Worm (Caenorhabditis elegans) whole organism, young adult: Measurements from ENCODE around the gene dnpp-1.

Experiments used
- F39B2.1 ChIP-seq: fragments of 200-800 bp; sonication (Bioruptor generic); IDR thresholded peaks from 2 replicates; pipeline ENCODE4 v1.3.6; 2022; ENCODE audit warnings: missing genetic modification reagents, missing genetic modification characterization, missing compliant biosample characterization
- T26A5.8 ChIP-seq: sonication (generic microtip); optimal IDR thresholded peaks from 2 replicates; lab custom pipeline; 2016; ENCODE audit warnings: missing genetic modification characterization, missing compliant biosample characterization
- bed-2 ChIP-seq: fragments of 200-800 bp; sonication (Bioruptor generic); IDR thresholded peaks from 2 replicates; pipeline ENCODE4 v1.3.6; 2022; ENCODE audit warnings: missing genetic modification reagents, missing genetic modification characterization, missing compliant biosample characterization
- ccch-3 ChIP-seq: fragments of 200-800 bp; sonication (Bioruptor generic); optimal IDR thresholded peaks from 2 replicates; lab custom pipeline; 2018; ENCODE audit warnings: mild to moderate bottlenecking, missing genetic modification characterization, missing compliant biosample characterization
- ceh-40 ChIP-seq: fragments of 200-800 bp; sonication (Bioruptor generic); IDR thresholded peaks from 2 replicates; pipeline ENCODE4 v1.3.6; 2022; ENCODE audit warnings: missing genetic modification characterization, missing compliant biosample characterization
- die-1 ChIP-seq: sonication (generic microtip); optimal IDR thresholded peaks from 2 replicates; lab custom pipeline; 2016; ENCODE audit warnings: missing genotype, mild to moderate bottlenecking, missing genetic modification characterization, missing compliant biosample characterization
- dox-1 ChIP-seq: fragments of 200-800 bp; sonication (Bioruptor generic); IDR thresholded peaks from 2 replicates; pipeline ENCODE4 v1.3.6; 2022; ENCODE audit warnings: missing genetic modification reagents, missing genetic modification characterization, missing compliant biosample characterization
- egl-18 ChIP-seq: fragments of 200-800 bp; sonication (Bioruptor generic); IDR thresholded peaks from 2 replicates; pipeline ENCODE4 v1.3.6; 2022; ENCODE audit warnings: missing genetic modification reagents, missing genetic modification characterization, missing compliant biosample characterization
- nhr-80 ChIP-seq: sonication (generic microtip); optimal IDR thresholded peaks from 2 replicates; lab custom pipeline; 2016; ENCODE audit warnings: missing genetic modification characterization, missing compliant biosample characterization
- pha-4 ChIP-seq: fragments of 150-350 bp; sonication (generic microtip); optimal IDR thresholded peaks from 2 replicates; lab custom pipeline; 2014; ENCODE audit warnings: missing biosample characterization, missing genetic modification reagents, missing genetic modification characterization
- sdz-38 ChIP-seq: sonication (generic microtip); optimal IDR thresholded peaks from 2 replicates; lab custom pipeline; 2016; ENCODE audit warnings: missing genotype, missing genetic modification characterization, missing compliant biosample characterization
- snpc-4 ChIP-seq, 5 experiments: fragments of 150-350 bp in 1 of 5; sonication (generic microtip) in 4 of 5; optimal IDR thresholded peaks; 2 replicates each; lab custom pipeline; 2014 to 2018; ENCODE audit warnings: missing genetic modification characterization in 5 of 5, missing biosample characterization in 3 of 5, antibody characterized with exemption in 2 of 5, mild to moderate bottlenecking in 2 of 5, missing compliant biosample characterization in 2 of 5, missing genotype in 2 of 5, moderate library complexity in 2 of 5, missing genetic modification reagents in 1 of 5
- zfh-2 ChIP-seq: fragments of 200-800 bp; sonication (Bioruptor generic); conservative IDR thresholded peaks from 2 replicates; pipeline ENCODE4 v1.3.6; 2022; ENCODE audit warnings: missing genetic modification reagents, missing genetic modification characterization, missing compliant biosample characterization

ce11 chrIII:5874263-5874662 lies 10.7 kb upstream of the dnpp-1 start:
- no peak for TF ChIP-seq pha-4 (tag; lab: Kevin White, UChicago)
- TF ChIP-seq T26A5.8 (tag; lab: Kevin White, UChicago), result no peak
- TF ChIP-seq nhr-80 (tag; lab: Kevin White, UChicago), result peak; percentile 67
- TF ChIP-seq bed-2 (GFP tag; lab: Robert Waterston, UW), result no peak
- no peak for TF ChIP-seq ceh-40 (GFP tag; lab: Robert Waterston, UW)
- no peak for TF ChIP-seq die-1 (tag; lab: Kevin White, UChicago)
- no peak for TF ChIP-seq zfh-2 (GFP tag; lab: Robert Waterston, UW)
- no peak for TF ChIP-seq ccch-3 (GFP tag; lab: Kevin White, UChicago)
- TF ChIP-seq egl-18 (GFP tag; lab: Robert Waterston, UW), result no peak
- TF ChIP-seq F39B2.1 (GFP tag; lab: Robert Waterston, UW), result no peak
- TF ChIP-seq snpc-4 (GFP tag; optimal IDR thresholded peaks at IDR 0.05; lab: Kevin White, UChicago), result no peak
- TF ChIP-seq snpc-4 (tag; optimal IDR thresholded peaks at IDR 0.05; lab: Kevin White, UChicago), result no peak
- peak; percentile 12 for TF ChIP-seq sdz-38 (tag; lab: Kevin White, UChicago)
- TF ChIP-seq dox-1 (GFP tag; lab: Robert Waterston, UW), result no peak
